Fruit fly (Drosophila melanogaster) whole organism, prepupa: ENCODE measurements around the gene CG6409.

Experiments
- CG10631 ChIP-seq: fragments of 200-800 bp; sonication (Bioruptor generic); optimal IDR thresholded peaks from 2 replicates; lab custom pipeline; 2016; ENCODE audit warnings: missing biosample characterization, missing genetic modification characterization
- CG11294 ChIP-seq: fragments of 200-800 bp; sonication (Bioruptor generic); IDR thresholded peaks from 2 replicates; pipeline ENCODE4 v1.3.6; 2022; ENCODE audit warnings: missing biosample characterization, missing genetic modification characterization
- CG1621 ChIP-seq: fragments of 200-800 bp; sonication (Bioruptor generic); optimal IDR thresholded peaks from 3 replicates; lab custom pipeline; 2018; ENCODE audit warnings: missing biosample characterization, mild to moderate bottlenecking, missing genetic modification characterization
- CG16779 ChIP-seq: fragments of 200-800 bp; sonication (Bioruptor generic); optimal IDR thresholded peaks from 3 replicates; lab custom pipeline; 2017; ENCODE audit warnings: missing biosample characterization, mild to moderate bottlenecking, missing genetic modification characterization
- CG31627 ChIP-seq: fragments of 200-800 bp; sonication (Bioruptor generic); optimal IDR thresholded peaks from 3 replicates; lab custom pipeline; 2016; ENCODE audit warnings: missing biosample characterization, missing genetic modification characterization
- CG34406 ChIP-seq: fragments of 200-800 bp; sonication (Bioruptor generic); optimal IDR thresholded peaks from 3 replicates; lab custom pipeline; 2016; ENCODE audit warnings: missing biosample characterization, missing genetic modification characterization
- CG3919 ChIP-seq: fragments of 200-800 bp; sonication (Bioruptor generic); optimal IDR thresholded peaks from 3 replicates; lab custom pipeline; 2016; ENCODE audit warnings: missing biosample characterization, missing genetic modification characterization
- CG4318 ChIP-seq: fragments of 200-800 bp; sonication (Bioruptor generic); optimal IDR thresholded peaks from 3 replicates; lab custom pipeline; 2017; ENCODE audit warnings: missing biosample characterization, mild to moderate bottlenecking, missing genetic modification characterization
- CG6163 ChIP-seq: fragments of 200-800 bp; sonication (Bioruptor generic); IDR thresholded peaks from 3 replicates; pipeline ENCODE4 v1.3.6; 2022; ENCODE audit warnings: missing biosample characterization, missing genetic modification characterization
- CG6276 ChIP-seq: fragments of 200-800 bp; sonication (Bioruptor generic); optimal IDR thresholded peaks from 2 replicates; lab custom pipeline; 2017; ENCODE audit warnings: missing biosample characterization, mild to moderate bottlenecking, missing genetic modification characterization
- CG6854 ChIP-seq: fragments of 200-800 bp; sonication (Bioruptor generic); optimal IDR thresholded peaks from 2 replicates; lab custom pipeline; 2017; ENCODE audit warnings: missing biosample characterization, mild to moderate bottlenecking, missing genetic modification characterization
- CG7368 ChIP-seq: fragments of 200-800 bp; sonication (Bioruptor generic); optimal IDR thresholded peaks from 3 replicates; lab custom pipeline; 2016; ENCODE audit warnings: missing biosample characterization, missing genetic modification characterization
- CG8119 ChIP-seq: fragments of 200-800 bp; sonication (Bioruptor generic); IDR thresholded peaks from 3 replicates; pipeline ENCODE4 v1.3.6; 2022; ENCODE audit warnings: missing biosample characterization, missing genetic modification characterization
- CG8319 ChIP-seq: fragments of 200-800 bp; sonication (Bioruptor generic); optimal IDR thresholded peaks from 3 replicates; lab custom pipeline; 2016; ENCODE audit warnings: missing biosample characterization, missing genetic modification characterization
- CG8632 ChIP-seq: fragments of 200-800 bp; sonication (Bioruptor generic); optimal IDR thresholded peaks from 3 replicates; lab custom pipeline; 2016; ENCODE audit warnings: missing biosample characterization, missing genetic modification characterization
- CG9139 ChIP-seq: fragments of 200-800 bp; sonication (Bioruptor generic); optimal IDR thresholded peaks from 3 replicates; lab custom pipeline; 2017; ENCODE audit warnings: missing biosample characterization, mild to moderate bottlenecking, missing genetic modification characterization
- Eip75B ChIP-seq: fragments of 200-800 bp; sonication (Bioruptor generic); optimal IDR thresholded peaks from 3 replicates; lab custom pipeline; 2016; ENCODE audit warnings: missing biosample characterization, missing genetic modification characterization
- Eip78C ChIP-seq: fragments of 200-800 bp; sonication (Bioruptor generic); peaks from one replicate; lab custom pipeline; 2016; ENCODE audit warnings: missing biosample characterization, missing genetic modification characterization
- Eip93F ChIP-seq: fragments of 200-800 bp; sonication (Bioruptor generic); optimal IDR thresholded peaks from 2 replicates; lab custom pipeline; 2016; ENCODE audit warnings: missing biosample characterization, mild to moderate bottlenecking, missing genetic modification characterization
- Ets21C ChIP-seq: fragments of 200-800 bp; sonication (Bioruptor generic); optimal IDR thresholded peaks from 3 replicates; lab custom pipeline; 2016; ENCODE audit warnings: missing biosample characterization, missing genetic modification characterization
- Ets96B ChIP-seq: fragments of 200-800 bp; optimal IDR thresholded peaks from 2 replicates; lab custom pipeline; 2019; ENCODE audit warnings: missing biosample characterization, mild to moderate bottlenecking, missing genetic modification characterization, moderate library complexity
- Gug ChIP-seq: fragments of 200-800 bp; sonication (Bioruptor generic); IDR thresholded peaks from 2 replicates; pipeline ENCODE4 v1.3.6; 2022; ENCODE audit warnings: missing biosample characterization, missing genetic modification characterization
- Hr38 ChIP-seq: sonication (Bioruptor generic); optimal IDR thresholded peaks from 2 replicates; lab custom pipeline; 2016; ENCODE audit warnings: missing biosample characterization, missing genetic modification characterization
- Hr39 ChIP-seq: fragments of 200-800 bp; sonication (Bioruptor generic); optimal IDR thresholded peaks from 2 replicates; lab custom pipeline; 2016; ENCODE audit warnings: missing biosample characterization, missing genetic modification characterization
- Hr4 ChIP-seq: fragments of 200-800 bp; sonication (Bioruptor generic); optimal IDR thresholded peaks from 3 replicates; lab custom pipeline; 2016; ENCODE audit warnings: missing biosample characterization, missing genetic modification characterization
- Lpt ChIP-seq: fragments of 200-800 bp; sonication (Bioruptor generic); optimal IDR thresholded peaks from 3 replicates; lab custom pipeline; 2016; ENCODE audit warnings: missing biosample characterization, missing genetic modification characterization
- Met ChIP-seq: fragments of 200-800 bp; sonication (Bioruptor generic); optimal IDR thresholded peaks from 3 replicates; lab custom pipeline; 2016; ENCODE audit warnings: missing biosample characterization, missing genetic modification characterization
- Smox ChIP-seq: fragments of 200-800 bp; sonication (Bioruptor generic); optimal IDR thresholded peaks from 3 replicates; lab custom pipeline; 2016; ENCODE audit warnings: missing biosample characterization, missing genetic modification characterization
- Sox14 ChIP-seq: fragments of 200-800 bp; sonication (Bioruptor generic); optimal IDR thresholded peaks from 3 replicates; lab custom pipeline; 2016; ENCODE audit warnings: missing biosample characterization, missing genetic modification characterization
- Sox15 ChIP-seq: fragments of 200-800 bp; sonication (Bioruptor generic); optimal IDR thresholded peaks from 3 replicates; lab custom pipeline; 2016; ENCODE audit warnings: missing biosample characterization, missing genetic modification characterization
- achi ChIP-seq: fragments of 200-800 bp; sonication (Bioruptor generic); optimal IDR thresholded peaks from 3 replicates; lab custom pipeline; 2016; ENCODE audit warnings: missing biosample characterization, missing genetic modification characterization
- acj6 ChIP-seq: fragments of 200-800 bp; sonication (Bioruptor generic); optimal IDR thresholded peaks from 3 replicates; lab custom pipeline; 2016; ENCODE audit warnings: missing biosample characterization, missing genetic modification characterization
- cyc ChIP-seq: fragments of 200-800 bp; sonication (Bioruptor generic); optimal IDR thresholded peaks from 3 replicates; lab custom pipeline; 2016; ENCODE audit warnings: missing biosample characterization, missing genetic modification characterization
- dac ChIP-seq: fragments of 200-800 bp; sonication (Bioruptor generic); optimal IDR thresholded peaks from 2 replicates; lab custom pipeline; 2017; ENCODE audit warnings: missing biosample characterization, mild to moderate bottlenecking, missing genetic modification characterization
- dsx ChIP-seq: fragments of 200-800 bp; optimal IDR thresholded peaks from 3 replicates; lab custom pipeline; 2019; ENCODE audit warnings: missing biosample characterization, mild to moderate bottlenecking, missing genetic modification characterization, moderate library complexity; ENCODE audit not compliant: poor library complexity, severe bottlenecking
- eg ChIP-seq: fragments of 200-800 bp; sonication (Bioruptor generic); IDR thresholded peaks from 3 replicates; pipeline ENCODE4 v1.3.6; 2022; ENCODE audit warnings: missing biosample characterization, missing genetic modification characterization
- fd59A ChIP-seq: fragments of 200-800 bp; sonication (Bioruptor generic); optimal IDR thresholded peaks from 2 replicates; lab custom pipeline; 2017; ENCODE audit warnings: missing biosample characterization, mild to moderate bottlenecking, missing genetic modification characterization, missing genetic modification reagents
- fd85E ChIP-seq: fragments of 200-800 bp; sonication (Bioruptor generic); optimal IDR thresholded peaks from 3 replicates; lab custom pipeline; 2016; ENCODE audit warnings: missing biosample characterization, missing genetic modification characterization
- lz ChIP-seq: fragments of 200-800 bp; sonication (Bioruptor generic); optimal IDR thresholded peaks from 3 replicates; lab custom pipeline; 2016; ENCODE audit warnings: missing biosample characterization, missing genetic modification characterization
- net ChIP-seq: fragments of 200-800 bp; sonication (Bioruptor generic); optimal IDR thresholded peaks from 3 replicates; lab custom pipeline; 2016; ENCODE audit warnings: missing biosample characterization, missing genetic modification characterization
- pdm3 ChIP-seq: fragments of 200-800 bp; sonication (Bioruptor generic); optimal IDR thresholded peaks from 3 replicates; lab custom pipeline; 2016; ENCODE audit warnings: missing biosample characterization, missing genetic modification characterization
- salr ChIP-seq, 2 experiments: fragments of 200-800 bp; sonication (Bioruptor generic); optimal IDR thresholded peaks; 3 replicates each; lab custom pipeline; 2016 to 2018; ENCODE audit warnings: missing biosample characterization in 2 of 2, missing genetic modification characterization in 2 of 2, mild to moderate bottlenecking in 1 of 2
- spab ChIP-seq: fragments of 200-800 bp; sonication (Bioruptor generic); optimal IDR thresholded peaks from 2 replicates; lab custom pipeline; 2017; ENCODE audit warnings: missing biosample characterization, mild to moderate bottlenecking, missing genetic modification characterization, missing genetic modification reagents
- svp ChIP-seq: fragments of 200-800 bp; sonication (Bioruptor generic); peaks from one replicate; lab custom pipeline; 2016; ENCODE audit warnings: missing biosample characterization, missing genetic modification characterization
- topi ChIP-seq: fragments of 200-800 bp; sonication (Bioruptor generic); optimal IDR thresholded peaks from 3 replicates; lab custom pipeline; 2016; ENCODE audit warnings: missing biosample characterization, missing genetic modification characterization
- vri ChIP-seq: fragments of 200-800 bp; sonication (Bioruptor generic); optimal IDR thresholded peaks from 3 replicates; lab custom pipeline; 2016; ENCODE audit warnings: missing biosample characterization, mild to moderate bottlenecking, missing genetic modification characterization

Gene CG6409

DNA sequence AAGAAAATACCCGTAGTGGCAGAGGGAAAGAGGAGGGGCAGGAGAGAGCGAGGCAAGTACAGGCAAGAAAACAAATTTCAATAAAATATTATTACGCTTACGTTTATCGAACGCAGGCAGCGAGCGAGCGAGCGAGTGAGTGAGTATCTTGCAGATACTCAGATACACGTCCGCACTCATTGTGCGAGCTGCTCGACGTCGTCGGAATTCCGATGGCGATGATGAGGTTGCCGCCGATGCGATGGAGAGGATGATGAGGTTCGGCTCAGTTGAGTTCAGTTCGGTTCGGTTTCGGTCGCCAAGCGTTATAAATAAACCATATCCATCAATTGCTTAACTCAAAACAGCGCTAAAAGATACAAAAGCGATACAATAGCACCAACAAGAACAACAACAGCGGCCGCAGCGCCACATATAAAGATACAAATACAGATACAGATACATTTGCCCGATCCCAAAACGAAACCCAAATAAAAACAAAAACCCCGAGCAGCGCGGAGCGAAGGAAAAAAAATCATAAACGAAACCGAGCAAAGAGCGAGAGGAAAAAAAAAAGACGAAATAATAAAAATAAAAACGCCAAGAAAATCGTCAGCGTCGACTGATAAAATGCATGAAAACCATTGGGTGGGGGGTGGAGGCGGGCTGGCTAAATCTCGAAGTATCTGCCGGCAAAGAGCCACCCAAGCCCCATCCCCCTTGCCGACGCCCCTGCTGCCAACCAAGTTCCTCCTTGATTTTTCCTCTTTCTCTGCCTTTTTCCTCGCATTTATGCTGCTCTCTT, 29.6 kb downstream of the CG6409 start (continued):
- TF ChIP-seq CG1621 (peak; percentile 88), Gug (GFP tag; lab: Robert Waterston, UW) (peak; percentile 84), Eip75B (GFP tag; lab: Kevin White, UChicago) (peak; percentile 87), Hr39 (GFP tag; lab: Kevin White, UChicago) (peak; percentile 60), eg (GFP tag; lab: Robert Waterston, UW) (peak; percentile 97), CG4318 (GFP tag; lab: Kevin White, UChicago) (peak; percentile 43), CG6854 (GFP tag; lab: Kevin White, UChicago) (peak; percentile 97), acj6 (GFP tag; lab: Kevin White, UChicago) (peak; percentile 43), achi (GFP tag; lab: Kevin White, UChicago) (peak; percentile 81), topi (GFP tag; lab: Kevin White, UChicago) (peak; percentile 79), cyc (GFP tag; lab: Kevin White, UChicago) (peak; percentile 36), Hr38 (no peak), vri (peak; percentile 87), dsx (GFP tag; lab: Kevin White, UChicago) (peak; percentile 80)

DNA sequence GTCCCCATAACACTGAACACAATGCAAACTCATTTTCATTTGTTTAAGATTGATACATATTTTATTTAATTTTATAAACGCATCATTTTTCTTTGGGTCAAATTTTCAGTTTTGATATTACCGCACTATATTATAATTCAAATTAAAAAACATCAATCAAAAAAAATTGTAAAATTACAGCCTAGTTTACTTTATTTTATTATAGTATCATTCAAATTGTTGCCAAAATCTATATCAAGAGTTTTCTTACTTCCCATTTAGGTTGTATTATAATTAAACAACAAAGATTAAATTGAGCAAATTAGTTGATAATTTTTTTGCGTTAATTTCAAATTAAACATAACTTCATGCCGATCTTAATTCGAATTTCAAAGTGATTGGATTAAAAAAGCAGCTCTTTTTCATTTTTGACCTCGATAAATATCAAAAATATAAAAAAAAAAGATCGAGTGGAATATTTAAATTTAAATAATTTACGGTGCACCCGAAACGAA, 30.3 kb downstream of the CG6409 start:
- peak; percentile 74 for TF ChIP-seq pdm3
- TF ChIP-seq CG6163 (GFP tag; lab: Robert Waterston, UW), result no peak; the same call in 1 of the 3 replicates
- TF ChIP-seq CG11294 (GFP tag; lab: Robert Waterston, UW), result no peak
- peak; percentile 72 for TF ChIP-seq CG3919
- TF ChIP-seq net, result peak; percentile 68
- TF ChIP-seq topi (GFP tag; lab: Kevin White, UChicago), result peak; percentile 86
- TF ChIP-seq eg (GFP tag; lab: Robert Waterston, UW), result no peak
- no peak for TF ChIP-seq fd85E
- peak; percentile 39 for TF ChIP-seq CG8319 (GFP tag; lab: Kevin White, UChicago)
- TF ChIP-seq Met (GFP tag; lab: Kevin White, UChicago), result peak; percentile 83
- no peak for TF ChIP-seq dac (GFP tag; lab: Kevin White, UChicago)
- peak; percentile 56 for TF ChIP-seq Eip75B (GFP tag; lab: Kevin White, UChicago)
- TF ChIP-seq CG4318 (GFP tag; lab: Kevin White, UChicago), result peak; percentile 75
- TF ChIP-seq CG10631 (GFP tag; lab: Kevin White, UChicago), result peak; percentile 80
- TF ChIP-seq Gug (GFP tag; lab: Robert Waterston, UW), result peak; percentile 18; the same call in 1 of the 2 replicates
- TF ChIP-seq Hr4 (GFP tag; lab: Kevin White, UChicago), result peak; percentile 72
- TF ChIP-seq CG34406, result peak; percentile 88
- peak; percentile 46 for TF ChIP-seq fd59A (GFP tag; lab: Kevin White, UChicago)
- peak; percentile 79 for TF ChIP-seq CG8632
- TF ChIP-seq svp (GFP tag; lab: Kevin White, UChicago), result peak; percentile 88
- TF ChIP-seq Ets21C (GFP tag; lab: Kevin White, UChicago), result peak; percentile 42
- TF ChIP-seq CG8119 (GFP tag; lab: Robert Waterston, UW), result 0 out of 3 replicates have a peak, but pooled peaks have one; percentile 12
- peak; percentile 67 for TF ChIP-seq spab (GFP tag; lab: Kevin White, UChicago)
- TF ChIP-seq CG31627 (GFP tag; lab: Kevin White, UChicago), result peak; percentile 70
- TF ChIP-seq dsx (GFP tag; lab: Kevin White, UChicago), result peak; percentile 24
- peak; percentile 73 for TF ChIP-seq Sox14 (GFP tag; lab: Kevin White, UChicago)
- peak; percentile 74 for TF ChIP-seq lz (GFP tag; lab: Kevin White, UChicago)
- TF ChIP-seq CG16779 (tag; lab: Kevin White, UChicago), result peak; percentile 16
- TF ChIP-seq CG7368 (GFP tag; lab: Kevin White, UChicago), result no peak
- TF ChIP-seq vri, result no peak
- peak; percentile 66 for TF ChIP-seq Hr39 (GFP tag; lab: Kevin White, UChicago)
- TF ChIP-seq Eip78C (GFP tag; lab: Kevin White, UChicago), result peak; percentile 96
- TF ChIP-seq Smox, result peak; percentile 83
- TF ChIP-seq achi (GFP tag; lab: Kevin White, UChicago), result peak; percentile 68
- no peak for TF ChIP-seq CG1621
- TF ChIP-seq CG6276 (GFP tag; lab: Kevin White, UChicago), result peak; percentile 42
- TF ChIP-seq CG6854 (GFP tag; lab: Kevin White, UChicago), result no peak
- TF ChIP-seq Ets96B (tag; lab: Kevin White, UChicago), result peak; percentile 80
- TF ChIP-seq Sox15 (GFP tag; lab: Kevin White, UChicago), result peak; percentile 73
- TF ChIP-seq Eip93F (GFP tag; lab: Kevin White, UChicago), result no peak
- no peak for TF ChIP-seq Lpt (GFP tag; lab: Kevin White, UChicago)
- peak in 1 of 2 experiments; percentile 90 for TF ChIP-seq salr (GFP tag; optimal IDR thresholded peaks at IDR 0.05; lab: Kevin White, UChicago)
- no peak for TF ChIP-seq CG9139 (GFP tag; lab: Kevin White, UChicago)
